Fruit fly (Drosophila melanogaster) whole organism, embryonic: ENCODE measurements around the gene CG5612.

Source experiments
- CG17359 ChIP-seq: fragments of 200-800 bp; sonication (Bioruptor generic); optimal IDR thresholded peaks from 3 replicates; lab custom pipeline; 2018; ENCODE audit warnings: missing biosample characterization, mild to moderate bottlenecking, missing genetic modification characterization, moderate library complexity
- CG31441 ChIP-seq: fragments of 200-800 bp; sonication (Bioruptor generic); IDR thresholded peaks from 2 replicates; pipeline ENCODE4 v1.3.6; 2022; ENCODE audit warnings: missing biosample characterization, missing genetic modification characterization
- CrebB ChIP-seq: fragments of 200-800 bp; sonication (Bioruptor generic); optimal IDR thresholded peaks from 3 replicates; lab custom pipeline; 2018; ENCODE audit warnings: missing biosample characterization, mild to moderate bottlenecking, missing genetic modification characterization
- Fer3 ChIP-seq: fragments of 200-800 bp; sonication (Bioruptor generic); optimal IDR thresholded peaks from 2 replicates; lab custom pipeline; 2018; ENCODE audit warnings: missing biosample characterization, mild to moderate bottlenecking, missing genetic modification characterization, moderate library complexity
- Lpt ChIP-seq: fragments of >200 bp; optimal IDR thresholded peaks from 2 replicates; lab custom pipeline; 2018; ENCODE audit warnings: missing biosample characterization, missing genetic modification characterization
- Mes4 ChIP-seq: fragments of 200-800 bp; sonication (Bioruptor generic); optimal IDR thresholded peaks from 2 replicates; lab custom pipeline; 2016; ENCODE audit warnings: missing biosample characterization, missing genetic modification characterization
- eve ChIP-seq, 2 experiments: fragments of >200 bp; optimal IDR thresholded peaks; 2 replicates each; lab custom pipeline; 2017; ENCODE audit warnings: missing biosample characterization in 2 of 2, missing genetic modification characterization in 2 of 2
- mam ChIP-seq: fragments of 200-800 bp; sonication (Bioruptor generic); optimal IDR thresholded peaks from 3 replicates; lab custom pipeline; 2016; ENCODE audit warnings: missing biosample characterization, missing genetic modification characterization
- nom ChIP-seq: fragments of 200-800 bp; sonication (Bioruptor generic); optimal IDR thresholded peaks from 2 replicates; lab custom pipeline; 2017; ENCODE audit warnings: missing biosample characterization, missing genetic modification characterization, mild to moderate bottlenecking, moderate library complexity, missing genetic modification reagents
- pum ChIP-seq: fragments of 200-800 bp; sonication (Bioruptor generic); optimal IDR thresholded peaks from 2 replicates; lab custom pipeline; 2016; ENCODE audit warnings: missing biosample characterization, missing genetic modification characterization
- usp ChIP-seq: fragments of >200 bp; optimal IDR thresholded peaks from 2 replicates; lab custom pipeline; 2017; ENCODE audit warnings: missing biosample characterization, missing genetic modification characterization

- TF ChIP-seq nom (GFP tag; lab: Kevin White, UChicago), result no peak
- TF ChIP-seq eve (GFP tag; optimal IDR thresholded peaks at IDR 0.05; lab: Kevin White, UChicago), result no peak
- no peak for TF ChIP-seq Lpt (GFP tag; lab: Kevin White, UChicago)
- TF ChIP-seq CG31441 (GFP tag; lab: Robert Waterston, UW), result no peak
- TF ChIP-seq CrebB (tag; lab: Kevin White, UChicago), result no peak
- TF ChIP-seq CG17359 (tag; lab: Kevin White, UChicago), result no peak
- TF ChIP-seq pum (GFP tag; lab: Kevin White, UChicago), result no peak
- TF ChIP-seq usp, result no peak
- no peak for TF ChIP-seq mam (GFP tag; lab: Kevin White, UChicago)
- no peak for TF ChIP-seq Mes4 (GFP tag; lab: Kevin White, UChicago)
- no peak for TF ChIP-seq Fer3 (tag; lab: Kevin White, UChicago)
Observed at dm6 chr3R:27662857-27663256, 37.0 kb upstream of the CG5612 start.
